Worm (Caenorhabditis elegans) whole organism, midembryonic: Measurements from ENCODE around the gene rpl-42.

Source experiments
- T22C8.4 ChIP-seq: fragments of 200-800 bp; sonication (Bioruptor generic); IDR thresholded peaks from 2 replicates; pipeline ENCODE4 v1.3.6; 2022; ENCODE audit warnings: missing genetic modification characterization, missing compliant biosample characterization
- cog-1 ChIP-seq: sonication (generic microtip); optimal IDR thresholded peaks from 2 replicates; lab custom pipeline; 2016; ENCODE audit warnings: missing genetic modification characterization, missing compliant biosample characterization
- klf-2 ChIP-seq: fragments of 200-800 bp; sonication (Bioruptor generic); conservative IDR thresholded peaks from 2 replicates; pipeline ENCODE4 v1.3.6; 2022; ENCODE audit warnings: missing genetic modification reagents, missing genetic modification characterization, missing compliant biosample characterization
- med-1 ChIP-seq: sonication (generic microtip); optimal IDR thresholded peaks from 2 replicates; lab custom pipeline; 2017; ENCODE audit warnings: missing genetic modification characterization, mild to moderate bottlenecking, missing compliant biosample characterization, antibody characterized with exemption, missing genetic modification reagents; ENCODE audit not compliant: insufficient read depth
- ztf-29 ChIP-seq: fragments of 200-800 bp; sonication (Bioruptor generic); IDR thresholded peaks from 2 replicates; pipeline ENCODE4 v1.3.6; 2022; ENCODE audit warnings: missing genetic modification reagents, missing genetic modification characterization, missing compliant biosample characterization

DNA sequence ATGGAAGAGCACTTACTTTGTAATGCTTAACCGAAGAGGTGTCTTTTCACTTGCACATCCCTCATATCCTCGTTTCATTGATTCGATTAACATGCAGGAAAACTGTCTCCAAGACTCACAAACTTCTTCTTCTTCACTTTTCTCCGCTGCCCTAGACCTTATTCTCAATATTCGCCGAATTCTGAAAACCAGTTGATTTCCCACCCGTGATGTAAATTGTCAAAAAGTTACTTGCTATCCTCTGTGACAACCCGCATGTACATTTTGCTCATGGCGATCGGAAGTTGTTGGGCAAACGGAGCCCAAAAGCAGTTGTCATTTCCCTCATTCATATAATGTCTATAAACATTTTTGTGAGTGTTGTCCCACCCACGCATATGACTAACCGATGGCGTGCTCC, 17.9 kb downstream of the rpl-42 start:
- no peak for TF ChIP-seq ztf-29
- no peak for TF ChIP-seq cog-1 (tag; lab: Kevin White, UChicago)
- TF ChIP-seq med-1 (GFP tag; lab: Kevin White, UChicago), result no peak
- no peak for TF ChIP-seq T22C8.4 (GFP tag; lab: Robert Waterston, UW)
- TF ChIP-seq klf-2 (GFP tag; lab: Robert Waterston, UW), result no peak
